Fruit fly (Drosophila melanogaster) whole organism, embryonic: ENCODE data around the gene CG14961.

ENCODE experiments used
- ATbp ChIP-seq: fragments of 200-800 bp; sonication (Bioruptor generic); optimal IDR thresholded peaks from 2 replicates; lab custom pipeline; 2017; ENCODE audit warnings: missing biosample characterization, mild to moderate bottlenecking, missing genetic modification characterization, missing genetic modification reagents
- Asciz ChIP-seq: fragments of 200-800 bp; sonication (Bioruptor generic); optimal IDR thresholded peaks from 2 replicates; lab custom pipeline; 2017; ENCODE audit warnings: missing biosample characterization, mild to moderate bottlenecking, missing genetic modification characterization, missing genetic modification reagents
- BtbVII ChIP-seq: fragments of 200-800 bp; sonication (Bioruptor generic); optimal IDR thresholded peaks from 3 replicates; lab custom pipeline; 2017; ENCODE audit warnings: missing biosample characterization, mild to moderate bottlenecking, missing genetic modification characterization
- CG1024 ChIP-seq: fragments of 200-800 bp; sonication (Bioruptor generic); IDR thresholded peaks from 2 replicates; pipeline ENCODE4 v1.3.6; 2022; ENCODE audit warnings: missing biosample characterization, missing genetic modification characterization
- CG11398 ChIP-seq: fragments of 200-800 bp; sonication (Bioruptor generic); optimal IDR thresholded peaks from 2 replicates; lab custom pipeline; 2016; ENCODE audit warnings: missing biosample characterization, missing genetic modification characterization
- CG14014 ChIP-seq: fragments of 200-800 bp; sonication (Bioruptor generic); IDR thresholded peaks from 2 replicates; pipeline ENCODE4 v1.3.6; 2022; ENCODE audit warnings: missing biosample characterization, missing genetic modification characterization
- CG15696 ChIP-seq: fragments of 200-800 bp; sonication (Bioruptor generic); optimal IDR thresholded peaks from 2 replicates; lab custom pipeline; 2019; ENCODE audit warnings: missing biosample characterization, mild to moderate bottlenecking, missing genetic modification characterization, moderate library complexity
- CG16813 ChIP-seq: fragments of 200-800 bp; sonication (Bioruptor generic); IDR thresholded peaks from 3 replicates; pipeline ENCODE4 v1.3.6; 2022; ENCODE audit warnings: missing biosample characterization, missing genetic modification characterization; ENCODE audit not compliant: partially characterized antibody
- CG17328 ChIP-seq: fragments of 200-800 bp; sonication (Bioruptor generic); IDR thresholded peaks from 2 replicates; pipeline ENCODE4 v1.3.6; 2022; ENCODE audit warnings: missing biosample characterization, missing genetic modification characterization
- CG17802 ChIP-seq: fragments of 200-800 bp; sonication (Bioruptor generic); optimal IDR thresholded peaks from 2 replicates; lab custom pipeline; 2018; ENCODE audit warnings: missing biosample characterization, mild to moderate bottlenecking, missing genetic modification characterization, moderate library complexity
- CG30403 ChIP-seq: fragments of 200-800 bp; sonication (Bioruptor generic); optimal IDR thresholded peaks from 3 replicates; lab custom pipeline; 2016; ENCODE audit warnings: missing biosample characterization, missing genetic modification characterization
- CG32767 ChIP-seq: fragments of 200-800 bp; sonication (Bioruptor generic); IDR thresholded peaks from 2 replicates; pipeline ENCODE4 v1.3.6; 2022; ENCODE audit warnings: missing biosample characterization, missing genetic modification characterization
- CG33213 ChIP-seq: fragments of 200-800 bp; sonication (Bioruptor generic); optimal IDR thresholded peaks from 3 replicates; lab custom pipeline; 2016; ENCODE audit warnings: missing biosample characterization, missing genetic modification characterization
- CG34224 ChIP-seq: fragments of 200-800 bp; sonication (Bioruptor generic); IDR thresholded peaks from 3 replicates; pipeline ENCODE4 v1.3.6; 2022; ENCODE audit warnings: missing biosample characterization, missing genetic modification characterization; ENCODE audit not compliant: partially characterized antibody
- CG5245 ChIP-seq: fragments of 200-800 bp; sonication (Bioruptor generic); optimal IDR thresholded peaks from 3 replicates; lab custom pipeline; 2016; ENCODE audit warnings: missing biosample characterization, missing genetic modification characterization
- CG6765 ChIP-seq: fragments of 200-800 bp; sonication (Bioruptor generic); optimal IDR thresholded peaks from 3 replicates; lab custom pipeline; 2017; ENCODE audit warnings: missing biosample characterization, mild to moderate bottlenecking, missing genetic modification characterization
- CG6791 ChIP-seq: fragments of 200-800 bp; sonication (Bioruptor generic); IDR thresholded peaks from 3 replicates; pipeline ENCODE4 v1.3.6; 2022; ENCODE audit warnings: missing biosample characterization, missing genetic modification characterization; ENCODE audit not compliant: partially characterized antibody
- CG7556 ChIP-seq: fragments of 200-800 bp; sonication (Bioruptor generic); optimal IDR thresholded peaks from 2 replicates; lab custom pipeline; 2017; ENCODE audit warnings: missing biosample characterization, mild to moderate bottlenecking, missing genetic modification characterization
- CG7963 ChIP-seq: fragments of 200-800 bp; sonication (Bioruptor generic); IDR thresholded peaks from 3 replicates; pipeline ENCODE4 v1.3.6; 2022; ENCODE audit warnings: missing biosample characterization, missing genetic modification characterization; ENCODE audit not compliant: partially characterized antibody
- CoRest ChIP-seq: fragments of 200-800 bp; sonication (Bioruptor generic); optimal IDR thresholded peaks from 3 replicates; lab custom pipeline; 2018; ENCODE audit warnings: missing biosample characterization, mild to moderate bottlenecking, missing genetic modification characterization, moderate library complexity
- CrebB ChIP-seq: fragments of 200-800 bp; sonication (Bioruptor generic); optimal IDR thresholded peaks from 3 replicates; lab custom pipeline; 2018; ENCODE audit warnings: missing biosample characterization, mild to moderate bottlenecking, missing genetic modification characterization
- D19B ChIP-seq: fragments of 200-800 bp; sonication (Bioruptor generic); optimal IDR thresholded peaks from 2 replicates; lab custom pipeline; 2017; ENCODE audit warnings: missing biosample characterization, mild to moderate bottlenecking, missing genetic modification characterization
- Dek ChIP-seq: fragments of 200-800 bp; sonication (Bioruptor generic); optimal IDR thresholded peaks from 3 replicates; lab custom pipeline; 2019; ENCODE audit warnings: missing biosample characterization, mild to moderate bottlenecking, missing genetic modification characterization, moderate library complexity
- Dip3 ChIP-seq: fragments of 200-800 bp; sonication (Bioruptor generic); optimal IDR thresholded peaks from 3 replicates; lab custom pipeline; 2016; ENCODE audit warnings: missing biosample characterization, missing genetic modification characterization
- Fer2 ChIP-seq: fragments of 200-800 bp; sonication (Bioruptor generic); optimal IDR thresholded peaks from 2 replicates; lab custom pipeline; 2018; ENCODE audit warnings: missing biosample characterization, mild to moderate bottlenecking, missing genetic modification characterization, moderate library complexity
- GATAe ChIP-seq: fragments of 200-800 bp; sonication (Bioruptor generic); conservative IDR thresholded peaks from 2 replicates; pipeline ENCODE4 v1.3.6; 2022; ENCODE audit warnings: missing biosample characterization, missing genetic modification characterization
- Lhr ChIP-seq: fragments of 200-800 bp; sonication (Bioruptor generic); optimal IDR thresholded peaks from 3 replicates; lab custom pipeline; 2017; ENCODE audit warnings: mild to moderate bottlenecking, missing biosample characterization, missing genetic modification reagents, missing genetic modification characterization
- Mad ChIP-seq: fragments of 200-800 bp; sonication (Bioruptor generic); optimal IDR thresholded peaks from 2 replicates; lab custom pipeline; 2016; ENCODE audit warnings: missing biosample characterization, missing genetic modification characterization
- Ptx1 ChIP-seq: fragments of 200-800 bp; sonication (Bioruptor generic); IDR thresholded peaks from 2 replicates; pipeline ENCODE4 v1.3.6; 2022; ENCODE audit warnings: missing biosample characterization, missing genetic modification characterization
- Rx ChIP-seq: fragments of 200-800 bp; sonication (Bioruptor generic); IDR thresholded peaks from 2 replicates; pipeline ENCODE4 v1.3.6; 2022; ENCODE audit warnings: missing biosample characterization, missing genetic modification characterization
- Taf1 ChIP-seq: fragments of 200-800 bp; sonication (Bioruptor generic); IDR thresholded peaks from 2 replicates; pipeline ENCODE4 v1.3.6; 2022; ENCODE audit warnings: missing biosample characterization, missing genetic modification characterization
- Xbp1 ChIP-seq: fragments of 200-800 bp; sonication (Bioruptor generic); optimal IDR thresholded peaks from 3 replicates; lab custom pipeline; 2016; ENCODE audit warnings: missing biosample characterization, mild to moderate bottlenecking, missing genetic modification characterization
- Xrp1 ChIP-seq: fragments of 200-800 bp; sonication (Bioruptor generic); IDR thresholded peaks from 2 replicates; pipeline ENCODE4 v1.3.6; 2022; ENCODE audit warnings: missing biosample characterization, missing genetic modification characterization
- ato ChIP-seq: fragments of 200-800 bp; sonication (Bioruptor generic); IDR thresholded peaks from 2 replicates; pipeline ENCODE4 v1.3.6; 2022; ENCODE audit warnings: missing biosample characterization, missing genetic modification characterization; ENCODE audit not compliant: partially characterized antibody
- cas ChIP-seq: fragments of 200-800 bp; sonication (Bioruptor generic); IDR thresholded peaks from 2 replicates; pipeline ENCODE4 v1.3.6; 2022; ENCODE audit warnings: missing biosample characterization, missing genetic modification characterization
- disco-r ChIP-seq: fragments of 200-800 bp; sonication (Bioruptor generic); optimal IDR thresholded peaks from 2 replicates; lab custom pipeline; 2016; ENCODE audit warnings: missing biosample characterization, missing genetic modification characterization
- dm ChIP-seq: fragments of 200-800 bp; sonication (Bioruptor generic); optimal IDR thresholded peaks from 3 replicates; lab custom pipeline; 2016; ENCODE audit warnings: missing biosample characterization, missing genetic modification characterization
- ewg ChIP-seq: fragments of 200-800 bp; sonication (Bioruptor generic); optimal IDR thresholded peaks from 3 replicates; lab custom pipeline; 2017; ENCODE audit warnings: mild to moderate bottlenecking, missing biosample characterization, missing genetic modification reagents, missing genetic modification characterization
- insv ChIP-seq, 2 experiments: fragments of 200-800 bp; sonication (Bioruptor generic); optimal IDR thresholded peaks; 3 replicates each; lab custom pipeline; 2016 to 2018; ENCODE audit warnings: missing biosample characterization in 2 of 2, missing genetic modification characterization in 2 of 2
- ken ChIP-seq: fragments of 200-800 bp; sonication (Bioruptor generic); IDR thresholded peaks from 3 replicates; pipeline ENCODE4 v1.3.6; 2022; ENCODE audit warnings: missing biosample characterization, missing genetic modification characterization
- nmo ChIP-seq: fragments of 200-800 bp; sonication (Bioruptor generic); optimal IDR thresholded peaks from 2 replicates; lab custom pipeline; 2018; ENCODE audit warnings: missing biosample characterization, mild to moderate bottlenecking, missing genetic modification characterization, moderate library complexity
- odd ChIP-seq: fragments of 200-800 bp; sonication (Bioruptor generic); optimal IDR thresholded peaks from 2 replicates; lab custom pipeline; 2017; ENCODE audit warnings: missing biosample characterization, mild to moderate bottlenecking, missing genetic modification characterization
- psq ChIP-seq: fragments of 200-800 bp; sonication (Bioruptor generic); optimal IDR thresholded peaks from 2 replicates; lab custom pipeline; 2017; ENCODE audit warnings: missing biosample characterization, missing genetic modification characterization
- sens-2 ChIP-seq: fragments of 200-800 bp; sonication (Bioruptor generic); IDR thresholded peaks from 2 replicates; pipeline ENCODE4 v1.3.6; 2022; ENCODE audit warnings: missing biosample characterization, missing genetic modification characterization
- sisA ChIP-seq: fragments of 200-800 bp; sonication (Bioruptor generic); IDR thresholded peaks from 2 replicates; pipeline ENCODE4 v1.3.6; 2022; ENCODE audit warnings: missing biosample characterization, missing genetic modification characterization
- slou ChIP-seq: fragments of 200-800 bp; sonication (Bioruptor generic); optimal IDR thresholded peaks from 3 replicates; lab custom pipeline; 2016; ENCODE audit warnings: missing biosample characterization, missing genetic modification characterization
- tap ChIP-seq: fragments of 200-800 bp; optimal IDR thresholded peaks from 3 replicates; lab custom pipeline; 2019; ENCODE audit warnings: missing biosample characterization, mild to moderate bottlenecking, missing genetic modification characterization, moderate library complexity
- tgo ChIP-seq: fragments of 200-800 bp; sonication (Bioruptor generic); IDR thresholded peaks from 3 replicates; pipeline ENCODE4 v1.3.6; 2022; ENCODE audit warnings: missing biosample characterization, missing genetic modification characterization
- usp ChIP-seq: fragments of >200 bp; optimal IDR thresholded peaks from 2 replicates; lab custom pipeline; 2017; ENCODE audit warnings: missing biosample characterization, missing genetic modification characterization
- yki ChIP-seq: fragments of >200 bp; optimal IDR thresholded peaks from 3 replicates; lab custom pipeline; 2018
- zfh1 ChIP-seq: fragments of 200-800 bp; sonication (Bioruptor generic); IDR thresholded peaks from 3 replicates; pipeline ENCODE4 v1.3.6; 2022; ENCODE audit warnings: missing biosample characterization, missing genetic modification characterization

The CG14961 gene

dm6 chr3L:3373994-3374623, 44.2 kb downstream of the CG14961 start, which contains the start of the genes Ythdc1 and CG12010 (continued):
- TF ChIP-seq Ptx1 (GFP tag; lab: Robert Waterston, UW) (no peak), CG17802 (tag; lab: Kevin White, UChicago) (peak; percentile 88), CG15696 (tag; lab: Kevin White, UChicago) (no peak), CG32767 (peak; percentile 91), D19B (GFP tag; lab: Kevin White, UChicago) (no peak), Xrp1 (no peak), zfh1 (GFP tag; lab: Robert Waterston, UW) (no peak), cas (GFP tag; lab: Robert Waterston, UW) (no peak), CG1024 (0 out of 2 replicates have a peak, but pooled peaks have one; percentile 7), GATAe (GFP tag; lab: Robert Waterston, UW) (no peak), odd (GFP tag; lab: Kevin White, UChicago) (no peak), CG5245 (GFP tag; lab: Kevin White, UChicago) (no peak), Mad (GFP tag; lab: Kevin White, UChicago) (no peak), Lhr (GFP tag; lab: Kevin White, UChicago) (no peak), CrebB (tag; lab: Kevin White, UChicago) (no peak), CG14014 (no peak), dm (GFP tag; lab: Kevin White, UChicago) (peak; percentile 72), CG17328 (GFP tag; lab: Robert Waterston, UW) (no peak), Fer2 (tag; lab: Kevin White, UChicago) (no peak), Asciz (no peak), Taf1 (no peak), CG11398 (no peak), nmo (GFP tag; lab: Kevin White, UChicago) (peak; percentile 60), slou (GFP tag; lab: Kevin White, UChicago) (no peak), ATbp (GFP tag; lab: Kevin White, UChicago) (no peak), Dek (tag; lab: Kevin White, UChicago) (no peak), sens-2 (GFP tag; lab: Robert Waterston, UW) (no peak), ato (GFP tag; lab: Robert Waterston, UW) (peak; percentile 94), CG7556 (no peak), CG7963 (GFP tag; lab: Robert Waterston, UW) (peak; percentile 95), CG30403 (no peak), CG6791 (GFP tag; lab: Robert Waterston, UW) (peak; percentile 96), Xbp1 (GFP tag; lab: Kevin White, UChicago) (no peak), ken (GFP tag; lab: Robert Waterston, UW) (no peak), CG6765 (GFP tag; lab: Kevin White, UChicago) (no peak), BtbVII (GFP tag; lab: Kevin White, UChicago) (no peak), CG34224 (GFP tag; lab: Robert Waterston, UW) (peak; percentile 81), psq (GFP tag; lab: Kevin White, UChicago) (no peak), CG16813 (peak; percentile 91), usp (GFP tag; lab: Kevin White, UChicago) (no peak), tgo (GFP tag; lab: Robert Waterston, UW) (no peak), tap (tag; lab: Kevin White, UChicago) (no peak), CoRest (tag; lab: Kevin White, UChicago) (no peak), insv (GFP tag; optimal IDR thresholded peaks at IDR 0.05; lab: Kevin White, UChicago) (peak in 1 of 2 experiments; percentile 30), CG33213 (no peak), Dip3 (GFP tag; lab: Kevin White, UChicago) (no peak), disco-r (GFP tag; lab: Kevin White, UChicago) (no peak), Rx (no peak), ewg (GFP tag; lab: Kevin White, UChicago) (no peak), sisA (GFP tag; lab: Robert Waterston, UW) (no peak), yki (lab: Kevin White, UChicago) (no peak)
